Worm (Caenorhabditis elegans) whole organism, young adult: ENCODE data around the gene daf-22.
"Not testable (repeated sequence)": the region's sequence is repeated elsewhere in the genome, so short reads cannot be mapped to it uniquely, and the experiment has no call there.

Experiments
- F22D6.2 ChIP-seq: sonication (generic microtip); optimal IDR thresholded peaks from 2 replicates; lab custom pipeline; 2016; ENCODE audit warnings: mild to moderate bottlenecking, missing genetic modification characterization, missing compliant biosample characterization
- F39B2.1 ChIP-seq: fragments of 200-800 bp; sonication (Bioruptor generic); IDR thresholded peaks from 2 replicates; pipeline ENCODE4 v1.3.6; 2022; ENCODE audit warnings: missing genetic modification reagents, missing genetic modification characterization, missing compliant biosample characterization
- F57A8.1 ChIP-seq: fragments of 200-800 bp; sonication (Bioruptor generic); optimal IDR thresholded peaks from 2 replicates; lab custom pipeline; 2018; ENCODE audit warnings: mild to moderate bottlenecking, missing genetic modification characterization, moderate library complexity, missing compliant biosample characterization
- K12H6.12 ChIP-seq: fragments of 200-800 bp; sonication (Bioruptor generic); optimal IDR thresholded peaks from 2 replicates; lab custom pipeline; 2018; ENCODE audit warnings: mild to moderate bottlenecking, missing genetic modification characterization, missing compliant biosample characterization
- T26A5.8 ChIP-seq: sonication (generic microtip); optimal IDR thresholded peaks from 2 replicates; lab custom pipeline; 2016; ENCODE audit warnings: missing genetic modification characterization, missing compliant biosample characterization
- Y53F4B.3 ChIP-seq: fragments of 200-800 bp; sonication (Bioruptor generic); IDR thresholded peaks from 2 replicates; pipeline ENCODE4 v1.3.6; 2022; ENCODE audit warnings: missing genetic modification reagents, missing genetic modification characterization, missing compliant biosample characterization
- Y56A3A.18 ChIP-seq: fragments of 200-800 bp; sonication (Bioruptor generic); IDR thresholded peaks from 2 replicates; pipeline ENCODE4 v1.3.6; 2022; ENCODE audit warnings: missing genetic modification reagents, missing genetic modification characterization, missing compliant biosample characterization
- ama-1 ChIP-seq, 3 experiments: fragments of 150-350 bp in 1 of 3; sonication (generic microtip) in 2 of 3; optimal IDR thresholded peaks; 2 replicates each; lab custom pipeline; 2014 to 2018; ENCODE audit warnings: missing biosample characterization in 2 of 3, missing genetic modification characterization in 2 of 3, missing genetic modification reagents in 2 of 3
- atf-7 ChIP-seq: sonication (generic microtip); optimal IDR thresholded peaks from 2 replicates; lab custom pipeline; 2017; ENCODE audit warnings: mild to moderate bottlenecking, missing genetic modification characterization, missing compliant biosample characterization
- athp-1 ChIP-seq: sonication (generic microtip); optimal IDR thresholded peaks from 2 replicates; lab custom pipeline; 2017; ENCODE audit warnings: mild to moderate bottlenecking, missing genetic modification characterization, missing compliant biosample characterization
- attf-3 ChIP-seq: fragments of 200-800 bp; sonication (Bioruptor generic); conservative IDR thresholded peaks from 2 replicates; pipeline ENCODE4 v1.3.6; 2022; ENCODE audit warnings: missing genetic modification reagents, missing genetic modification characterization, missing compliant biosample characterization
- cebp-2 ChIP-seq: fragments of 200-800 bp; sonication (Bioruptor generic); IDR thresholded peaks from 2 replicates; pipeline ENCODE4 v1.3.6; 2022; ENCODE audit warnings: missing genetic modification characterization, missing compliant biosample characterization
- ceh-100 ChIP-seq: fragments of 200-800 bp; sonication (Bioruptor generic); IDR thresholded peaks from 2 replicates; pipeline ENCODE4 v1.3.6; 2022; ENCODE audit warnings: missing genetic modification reagents, missing genetic modification characterization, missing compliant biosample characterization
- ceh-58 ChIP-seq: fragments of 200-800 bp; sonication (Bioruptor generic); IDR thresholded peaks from 2 replicates; pipeline ENCODE4 v1.3.6; 2022; ENCODE audit warnings: missing genetic modification characterization, missing compliant biosample characterization
- die-1 ChIP-seq: sonication (generic microtip); optimal IDR thresholded peaks from 2 replicates; lab custom pipeline; 2016; ENCODE audit warnings: missing genotype, mild to moderate bottlenecking, missing genetic modification characterization, missing compliant biosample characterization
- dox-1 ChIP-seq: fragments of 200-800 bp; sonication (Bioruptor generic); IDR thresholded peaks from 2 replicates; pipeline ENCODE4 v1.3.6; 2022; ENCODE audit warnings: missing genetic modification reagents, missing genetic modification characterization, missing compliant biosample characterization
- egl-44 ChIP-seq: fragments of 200-800 bp; sonication (Bioruptor generic); IDR thresholded peaks from 2 replicates; pipeline ENCODE4 v1.3.6; 2022; ENCODE audit warnings: missing genetic modification reagents, missing genetic modification characterization, missing compliant biosample characterization
- egrh-3 ChIP-seq: fragments of 200-800 bp; sonication (Bioruptor generic); IDR thresholded peaks from 2 replicates; pipeline ENCODE4 v1.3.6; 2022; ENCODE audit warnings: missing genetic modification reagents, missing genetic modification characterization, missing compliant biosample characterization
- him-1 ChIP-seq: sonication (generic microtip); optimal IDR thresholded peaks from 2 replicates; lab custom pipeline; 2016; ENCODE audit warnings: missing genotype, missing genetic modification reagents, missing genetic modification characterization, missing compliant biosample characterization
- hlh-12 ChIP-seq: sonication (generic microtip); optimal IDR thresholded peaks from 2 replicates; lab custom pipeline; 2016; ENCODE audit warnings: missing genetic modification characterization, missing compliant biosample characterization
- hlh-26 ChIP-seq: fragments of 200-800 bp; sonication (Bioruptor generic); conservative IDR thresholded peaks from 2 replicates; pipeline ENCODE4 v1.3.6; 2022; ENCODE audit warnings: missing genetic modification reagents, missing genetic modification characterization, missing compliant biosample characterization
- hmg-1.2 ChIP-seq: fragments of 200-800 bp; sonication (Bioruptor generic); IDR thresholded peaks from 2 replicates; pipeline ENCODE4 v1.3.6; 2022; ENCODE audit warnings: missing genetic modification reagents, missing genetic modification characterization, missing compliant biosample characterization
- hsf-1 ChIP-seq: fragments of 200-800 bp; sonication (Bioruptor generic); IDR thresholded peaks from 2 replicates; pipeline ENCODE4 v1.3.6; 2022; ENCODE audit warnings: missing genetic modification reagents, missing genetic modification characterization, missing compliant biosample characterization
- lag-1 ChIP-seq: fragments of 200-800 bp; sonication (Bioruptor generic); IDR thresholded peaks from 2 replicates; pipeline ENCODE4 v1.3.6; 2022; ENCODE audit warnings: missing genetic modification reagents, missing genetic modification characterization, missing compliant biosample characterization
- let-526 ChIP-seq: fragments of 200-800 bp; sonication (Bioruptor generic); IDR thresholded peaks from 2 replicates; pipeline ENCODE4 v1.3.6; 2022; ENCODE audit warnings: missing genetic modification reagents, missing genetic modification characterization, missing compliant biosample characterization
- let-607 ChIP-seq, 2 experiments: fragments of 200-800 bp in 1 of 2; sonication (Bioruptor generic) in 1 of 2; sonication (generic microtip) in 1 of 2; optimal IDR thresholded peaks; 2 replicates each; lab custom pipeline; 2016 to 2018; ENCODE audit warnings: mild to moderate bottlenecking in 2 of 2, missing compliant biosample characterization in 2 of 2, missing genetic modification characterization in 2 of 2, moderate library complexity in 2 of 2, missing genotype in 1 of 2
- madf-8 ChIP-seq: fragments of 200-800 bp; sonication (Bioruptor generic); conservative IDR thresholded peaks from 2 replicates; pipeline ENCODE4 v1.3.6; 2022; ENCODE audit warnings: missing genetic modification reagents, missing genetic modification characterization, missing compliant biosample characterization
- nhr-80 ChIP-seq: sonication (generic microtip); optimal IDR thresholded peaks from 2 replicates; lab custom pipeline; 2016; ENCODE audit warnings: missing genetic modification characterization, missing compliant biosample characterization
- nhr-90 ChIP-seq: sonication (generic microtip); optimal IDR thresholded peaks from 2 replicates; lab custom pipeline; 2016; ENCODE audit warnings: missing genotype, mild to moderate bottlenecking, missing genetic modification characterization, missing compliant biosample characterization
- pha-4 ChIP-seq: fragments of 150-350 bp; sonication (generic microtip); optimal IDR thresholded peaks from 2 replicates; lab custom pipeline; 2014; ENCODE audit warnings: missing biosample characterization, missing genetic modification reagents, missing genetic modification characterization
- unc-62 ChIP-seq: fragments of 150-350 bp; optimal IDR thresholded peaks from 2 replicates; lab custom pipeline; 2014; ENCODE audit warnings: missing biosample characterization, missing genetic modification reagents, missing genetic modification characterization
- xnd-1 ChIP-seq: sonication (generic microtip); optimal IDR thresholded peaks from 2 replicates; lab custom pipeline; 2016; ENCODE audit warnings: missing genotype, missing genetic modification reagents, missing genetic modification characterization, missing compliant biosample characterization
- zim-3 ChIP-seq: sonication (generic microtip); optimal IDR thresholded peaks from 2 replicates; lab custom pipeline; 2017; ENCODE audit warnings: mild to moderate bottlenecking, missing genetic modification characterization, moderate library complexity, missing compliant biosample characterization
- ztf-18 ChIP-seq: sonication (generic microtip); optimal IDR thresholded peaks from 2 replicates; lab custom pipeline; 2016; ENCODE audit warnings: missing genotype, mild to moderate bottlenecking, missing genetic modification characterization, missing compliant biosample characterization
- ztf-25 ChIP-seq: fragments of 200-800 bp; sonication (Bioruptor generic); IDR thresholded peaks from 2 replicates; pipeline ENCODE4 v1.3.6; 2022; ENCODE audit warnings: missing genetic modification reagents, missing genetic modification characterization, missing compliant biosample characterization
- ztf-26 ChIP-seq: sonication (generic microtip); optimal IDR thresholded peaks from 2 replicates; lab custom pipeline; 2017; ENCODE audit warnings: missing genetic modification characterization, missing compliant biosample characterization
- ztf-28 ChIP-seq: fragments of 200-800 bp; sonication (Bioruptor generic); IDR thresholded peaks from 2 replicates; pipeline ENCODE4 v1.3.6; 2022; ENCODE audit warnings: missing genetic modification reagents, missing genetic modification characterization, missing compliant biosample characterization

The daf-22 gene

ce11 chrII:12448241-12448640 lies 22.7 kb upstream of the daf-22 start, which contains the start of gene srh-27:
Gene srh-27 (plus strand): TSS chrII:12448541.
- TF ChIP-seq hlh-26 (GFP tag; lab: Robert Waterston, UW): no peak
- no peak for TF ChIP-seq F22D6.2 (tag; lab: Kevin White, UChicago)
- no peak for TF ChIP-seq athp-1
- no peak for TF ChIP-seq lag-1 (GFP tag; lab: Robert Waterston, UW)
- no peak for TF ChIP-seq attf-3
- TF ChIP-seq ztf-25 (GFP tag; lab: Robert Waterston, UW): no peak
- TF ChIP-seq ceh-100 (GFP tag; lab: Robert Waterston, UW): no peak
- TF ChIP-seq ztf-26: no peak
- no peak for TF ChIP-seq F57A8.1 (GFP tag; lab: Kevin White, UChicago)

- 0 out of 2 replicates have a peak, but pooled peaks have one; percentile 15 for TF ChIP-seq ztf-28 (GFP tag; lab: Robert Waterston, UW)
- TF ChIP-seq egrh-3 (GFP tag; lab: Robert Waterston, UW): no peak
Measured at ce11 chrII:12444679-12445376, 19.3 kb upstream of the daf-22 start, which contains the start of the genes W05H5.1 and pitr-6. Gene W05H5.1 (minus strand): TSS chrII:12444779. Gene pitr-6 (plus strand): TSS chrII:12445326.

ce11 chrII:12441164-12441563 lies 15.7 kb upstream of the daf-22 start, which contains the start of gene Y57A10C.10:
Gene Y57A10C.10 (minus strand): TSS chrII:12441264.
- not testable (repeated sequence) for TF ChIP-seq pha-4; ama-1 (optimal IDR thresholded peaks at IDR 0.05; lab: Kevin White, UChicago); ama-1 (GFP tag; optimal IDR thresholded peaks at IDR 0.05; lab: Kevin White, UChicago); T26A5.8 (tag; lab: Kevin White, UChicago)
- TF ChIP-seq, all 124 proteins: peak for 0; not testable (repeated sequence) for 124

- no peak for TF ChIP-seq hlh-12 (tag; lab: Kevin White, UChicago)
- TF ChIP-seq atf-7 (tag; lab: Kevin White, UChicago): no peak
- TF ChIP-seq let-607 (tag; optimal IDR thresholded peaks at IDR 0.05; lab: Kevin White, UChicago): no peak
Measured at ce11 chrII:12438441-12438840, 12.9 kb upstream of the daf-22 start, which contains the start of gene Y57A10C.9. Gene Y57A10C.9 (minus strand): TSS chrII:12438541.

ce11 chrII:12436717-12437116 lies 11.2 kb upstream of the daf-22 start:
- TF ChIP-seq Y53F4B.3 (GFP tag; lab: Robert Waterston, UW) (no peak), F39B2.1 (GFP tag; lab: Robert Waterston, UW) (no peak), attf-3 (no peak), xnd-1 (tag; lab: Kevin White, UChicago) (no peak), let-607 (tag; optimal IDR thresholded peaks at IDR 0.05; lab: Kevin White, UChicago) (no peak), cebp-2 (GFP tag; lab: Robert Waterston, UW) (no peak), madf-8 (GFP tag; lab: Robert Waterston, UW) (no peak), egl-44 (GFP tag; lab: Robert Waterston, UW) (no peak), K12H6.12 (tag; lab: Kevin White, UChicago) (no peak), unc-62 (GFP tag; lab: Kevin White, UChicago) (no peak), nhr-90 (no peak), ztf-18 (no peak)

- TF ChIP-seq him-1: no peak
- peak; percentile 1 for TF ChIP-seq zim-3 (tag; lab: Kevin White, UChicago)
- peak; percentile 23; the same call in 1 of the 2 replicates for TF ChIP-seq hmg-1.2 (GFP tag; lab: Robert Waterston, UW)
- TF ChIP-seq let-526: no peak
- 0 out of 2 replicates have a peak, but pooled peaks have one; percentile 32 for TF ChIP-seq ztf-25 (GFP tag; lab: Robert Waterston, UW)
- TF ChIP-seq Y56A3A.18 (GFP tag; lab: Robert Waterston, UW): no peak
- TF ChIP-seq K12H6.12 (tag; lab: Kevin White, UChicago): no peak
- TF ChIP-seq die-1 (tag; lab: Kevin White, UChicago): peak; percentile 45
- TF ChIP-seq nhr-80 (tag; lab: Kevin White, UChicago): no peak
- no peak for TF ChIP-seq xnd-1 (tag; lab: Kevin White, UChicago)
- peak; percentile 26; the same call in 1 of the 2 replicates for TF ChIP-seq dox-1
- no peak for TF ChIP-seq ceh-58 (GFP tag; lab: Robert Waterston, UW)
- TF ChIP-seq cebp-2 (GFP tag; lab: Robert Waterston, UW): no peak
- no peak for TF ChIP-seq hsf-1 (GFP tag; lab: Robert Waterston, UW)
Measured at ce11 chrII:12435202-12435872, 9.8 kb upstream of the daf-22 start.
